Fruit fly (Drosophila melanogaster): Measurements from ENCODE around the gene ro.
A peak's percentile ranks its signal among the peaks of the same experiment; 100 is the strongest.

dm6 chr3R:26923830-26924333 is 42.9 kb upstream of the ro start:
- TF ChIP-seq zen2 (GFP tag; IDR thresholded peaks at IDR 0.05; ENCODE audit: partially characterized antibody) (no peak), disco-r (GFP tag; optimal IDR thresholded peaks at IDR 0.05) (no peak), E2f2 (GFP tag; IDR thresholded peaks at IDR 0.05) (peak; percentile 8; the same call in 1 of the 2 replicates), CG11504 (tag; optimal IDR thresholded peaks at IDR 0.05) (peak; percentile 75), Atf-2 (GFP tag; optimal IDR thresholded peaks at IDR 0.05) (no peak), gro (GFP tag; optimal IDR thresholded peaks at IDR 0.05) (no peak), Dip3 (GFP tag; optimal IDR thresholded peaks at IDR 0.05) (no peak), Camta (GFP tag; optimal IDR thresholded peaks at IDR 0.05) (no peak), ind (GFP tag; optimal IDR thresholded peaks at IDR 0.05) (peak; percentile 35), br (optimal IDR thresholded peaks at IDR 0.05) (no peak)

Measured in whole organism, embryonic.